Fruit fly (Drosophila melanogaster) whole organism: Measurements from ENCODE around the gene Drsl1.
A peak's percentile ranks its signal among the peaks of the same experiment; 100 is the strongest.

Experiments used
- CG8478 ChIP-seq: fragments of >200 bp; optimal IDR thresholded peaks from 2 replicates; lab custom pipeline; 2018; ENCODE audit warnings: inconsistent platforms
- Dll ChIP-seq: fragments of >200 bp; optimal IDR thresholded peaks from 2 replicates; lab custom pipeline; 2017
- EcR ChIP-seq, 2 experiments: fragments of >200 bp; optimal IDR thresholded peaks; 2 replicates each; lab custom pipeline; 2017; ENCODE audit warnings: missing biosample characterization in 2 of 2, missing genetic modification characterization in 2 of 2, missing genetic modification reagents in 2 of 2
- pan ChIP-seq: fragments of >200 bp; optimal IDR thresholded peaks from 2 replicates; lab custom pipeline; 2017
- psq ChIP-seq: fragments of >200 bp; optimal IDR thresholded peaks from 2 replicates; lab custom pipeline; 2017
- usp ChIP-seq: fragments of >200 bp; optimal IDR thresholded peaks from 2 replicates; lab custom pipeline; 2017; ENCODE audit warnings: missing biosample characterization, missing genetic modification characterization, mixed read lengths

The Drsl1 gene

dm6 chr3L:3335688-3336087 lies at the start of gene Drsl1:
Drsl1 (minus strand) TSS chr3L:3335788.
- no peak for TF ChIP-seq pan (lab: Kevin White, UChicago)
- TF ChIP-seq usp (GFP tag; lab: Kevin White, UChicago) = no peak
- no peak for TF ChIP-seq psq (lab: Kevin White, UChicago)
- no peak for TF ChIP-seq Dll (lab: Kevin White, UChicago)
- no peak for TF ChIP-seq CG8478

- TF ChIP-seq pan (lab: Kevin White, UChicago) = peak; percentile 92
- TF ChIP-seq EcR (GFP tag; optimal IDR thresholded peaks at IDR 0.05; lab: Kevin White, UChicago) = no peak
Measured at dm6 chr3L:3384596-3385436, 49.2 kb upstream of the Drsl1 start.

- TF ChIP-seq usp (GFP tag; lab: Kevin White, UChicago) (no peak), CG8478 (no peak), EcR (GFP tag; optimal IDR thresholded peaks at IDR 0.05; lab: Kevin White, UChicago) (peak in 1 of 2 experiments; percentile 46), psq (lab: Kevin White, UChicago) (no peak), Dll (lab: Kevin White, UChicago) (peak; percentile 53)
Measured at dm6 chr3L:3383965-3384595, 48.5 kb upstream of the Drsl1 start.

- TF ChIP-seq usp (GFP tag; lab: Kevin White, UChicago) (no peak), CG8478 (no peak), EcR (GFP tag; optimal IDR thresholded peaks at IDR 0.05; lab: Kevin White, UChicago) (no peak), pan (lab: Kevin White, UChicago) (no peak), psq (lab: Kevin White, UChicago) (no peak), Dll (lab: Kevin White, UChicago) (no peak)
Measured at dm6 chr3L:3382489-3382879, 46.9 kb upstream of the Drsl1 start.

- no peak for TF ChIP-seq EcR (GFP tag; optimal IDR thresholded peaks at IDR 0.05; lab: Kevin White, UChicago)
- no peak for TF ChIP-seq pan (lab: Kevin White, UChicago)
- no peak for TF ChIP-seq psq (lab: Kevin White, UChicago)
- TF ChIP-seq Dll (lab: Kevin White, UChicago) = no peak
- TF ChIP-seq usp (GFP tag; lab: Kevin White, UChicago) = no peak
- no peak for TF ChIP-seq CG8478
Measured at dm6 chr3L:3381869-3382488, 46.4 kb upstream of the Drsl1 start.

- TF ChIP-seq psq (lab: Kevin White, UChicago) (no peak), pan (lab: Kevin White, UChicago) (no peak), Dll (lab: Kevin White, UChicago) (no peak), usp (GFP tag; lab: Kevin White, UChicago) (no peak), EcR (GFP tag; optimal IDR thresholded peaks at IDR 0.05; lab: Kevin White, UChicago) (no peak), CG8478 (no peak)
Measured at dm6 chr3L:3380225-3381043, 44.8 kb upstream of the Drsl1 start.

dm6 chr3L:3377965-3378292 lies 42.3 kb upstream of the Drsl1 start, which contains the start of gene Ids:
Ids (plus strand) TSS chr3L:3378268.
- peak; percentile 84 for TF ChIP-seq pan (lab: Kevin White, UChicago)
- TF ChIP-seq usp (GFP tag; lab: Kevin White, UChicago) = no peak

dm6 chr3L:3377247-3377964 lies 41.8 kb upstream of the Drsl1 start:
- TF ChIP-seq pan (lab: Kevin White, UChicago) (no peak), Dll (lab: Kevin White, UChicago) (no peak), EcR (GFP tag; optimal IDR thresholded peaks at IDR 0.05; lab: Kevin White, UChicago) (no peak), CG8478 (no peak), psq (lab: Kevin White, UChicago) (no peak), usp (GFP tag; lab: Kevin White, UChicago) (no peak)

dm6 chr3L:3376551-3376950 lies 41.0 kb upstream of the Drsl1 start, which contains the start of gene CG12012:
CG12012 (plus strand) TSS chr3L:3376757.
- TF ChIP-seq usp (GFP tag; lab: Kevin White, UChicago) = no peak
- TF ChIP-seq Dll (lab: Kevin White, UChicago) = no peak
- TF ChIP-seq psq (lab: Kevin White, UChicago) = no peak
- no peak for TF ChIP-seq CG8478
- TF ChIP-seq EcR (GFP tag; optimal IDR thresholded peaks at IDR 0.05; lab: Kevin White, UChicago) = no peak
- no peak for TF ChIP-seq pan (lab: Kevin White, UChicago)

- no peak for TF ChIP-seq EcR (GFP tag; optimal IDR thresholded peaks at IDR 0.05; lab: Kevin White, UChicago)
- TF ChIP-seq CG8478 = peak; percentile 36
- no peak for TF ChIP-seq pan (lab: Kevin White, UChicago)
- TF ChIP-seq psq (lab: Kevin White, UChicago) = no peak
- TF ChIP-seq usp (GFP tag; lab: Kevin White, UChicago) = no peak
Measured at dm6 chr3L:3373994-3374623, 38.5 kb upstream of the Drsl1 start, which contains the start of the genes Ythdc1 and CG12010. Ythdc1 (minus strand) TSS chr3L:3374170. CG12010 (plus strand) TSS chr3L:3374282.
